Worm (Caenorhabditis elegans) whole organism, late embryonic: Measurements from ENCODE around the gene K04C2.8.

Experiments used
- K09A11.1 ChIP-seq: sonication (generic microtip); optimal IDR thresholded peaks from 2 replicates; lab custom pipeline; 2017; ENCODE audit warnings: antibody characterized with exemption, mild to moderate bottlenecking, missing genetic modification characterization, missing compliant biosample characterization; ENCODE audit not compliant: insufficient read depth
- Y22D7AL.16 ChIP-seq: sonication (generic microtip); optimal IDR thresholded peaks from 2 replicates; lab custom pipeline; 2016; ENCODE audit warnings: missing genetic modification characterization, missing compliant biosample characterization
- ama-1 ChIP-seq: fragments of 150-350 bp; optimal IDR thresholded peaks from 2 replicates; lab custom pipeline; 2014
- ceh-18 ChIP-seq: sonication (generic microtip); optimal IDR thresholded peaks from 2 replicates; lab custom pipeline; 2016; ENCODE audit warnings: missing genetic modification characterization, missing compliant biosample characterization
- ceh-34 ChIP-seq: sonication (generic microtip); optimal IDR thresholded peaks from 2 replicates; lab custom pipeline; 2016; ENCODE audit warnings: mild to moderate bottlenecking, missing genetic modification characterization, missing compliant biosample characterization
- dve-1 ChIP-seq: sonication (generic microtip); optimal IDR thresholded peaks from 2 replicates; lab custom pipeline; 2017; ENCODE audit warnings: antibody characterized with exemption, mild to moderate bottlenecking, missing genetic modification characterization, missing compliant biosample characterization
- nhr-11 ChIP-seq: fragments of 150-350 bp; optimal IDR thresholded peaks from 2 replicates; lab custom pipeline; 2014; ENCODE audit warnings: missing biosample characterization, missing genetic modification characterization
- pros-1 ChIP-seq: fragments of 150-350 bp; optimal IDR thresholded peaks from 2 replicates; lab custom pipeline; 2014; ENCODE audit warnings: missing biosample characterization, missing genetic modification reagents, missing genetic modification characterization

ce11 chrIII:6820343-6820985 lies 49.6 kb upstream of the K04C2.8 start, which contains the start of gene ten-1:
- TF ChIP-seq Y22D7AL.16 = no peak
- no peak for TF ChIP-seq K09A11.1 (tag; lab: Kevin White, UChicago)
- TF ChIP-seq nhr-11 = no peak
- TF ChIP-seq ama-1 = no peak
- no peak for TF ChIP-seq dve-1 (tag; lab: Kevin White, UChicago)
- TF ChIP-seq ceh-34 (tag; lab: Kevin White, UChicago) = no peak
- TF ChIP-seq ceh-18 (tag; lab: Kevin White, UChicago) = no peak
- TF ChIP-seq pros-1 (tag; lab: Kevin White, UChicago) = no peak
